Worm (Caenorhabditis elegans): ENCODE results near the gene smf-2.
A peak's percentile ranks its signal among the peaks of the same experiment; 100 is the strongest.

ce11 chrX:6735494-6735893 lies 17.0 kb upstream of the smf-2 start:
- peak; percentile 76 for TF ChIP-seq nhr-43 (tag; optimal IDR thresholded peaks at IDR 0.05; ENCODE audit: poor library complexity, severe bottlenecking)
- no peak for TF ChIP-seq lin-15B (tag; optimal IDR thresholded peaks at IDR 0.05)
- TF ChIP-seq nhr-77 (tag; optimal IDR thresholded peaks at IDR 0.05): no peak
- peak; percentile 48 for TF ChIP-seq mdl-1 (tag; optimal IDR thresholded peaks at IDR 0.05)
- no peak for TF ChIP-seq unc-39 (tag; optimal IDR thresholded peaks at IDR 0.05)
- TF ChIP-seq pha-4 (tag; optimal IDR thresholded peaks at IDR 0.05): peak; percentile 3
- no peak for TF ChIP-seq ztf-4 (tag; optimal IDR thresholded peaks at IDR 0.05)
- peak; percentile 20 for TF ChIP-seq lin-39 (tag; optimal IDR thresholded peaks at IDR 0.05)
- TF ChIP-seq unc-62 (GFP tag; optimal IDR thresholded peaks at IDR 0.05): no peak
- no peak for TF ChIP-seq nhr-11 (tag; optimal IDR thresholded peaks at IDR 0.05)
